Fruit fly (Drosophila melanogaster) S2 (cell line): ENCODE data around the gene CG12590.

ENCODE experiments used
- CG8478 ChIP-seq: fragments of >200 bp; optimal IDR thresholded peaks from 2 replicates; lab custom pipeline; 2018
- CTCF ChIP-seq, 2 experiments: fragments of >200 bp; optimal IDR thresholded peaks; 2 replicates each; lab custom pipeline; 2018

- no peak for TF ChIP-seq CG8478
- no peak for TF ChIP-seq CTCF (optimal IDR thresholded peaks at IDR 0.05; lab: Kevin White, UChicago)
These were observed 47.0 kb upstream of the CG12590 start for dm6 chr3R:5112409-5112808.
